Worm (Caenorhabditis elegans) whole organism, L4 larva: ENCODE measurements around the gene gpb-1.

ENCODE experiments used
- ZK546.5 ChIP-seq, 2 experiments: sonication (generic microtip); optimal IDR thresholded peaks; 2 replicates each; lab custom pipeline; 2017; ENCODE audit warnings: missing biosample characterization in 2 of 2, missing genetic modification characterization in 2 of 2
- aly-2 ChIP-seq: sonication (generic microtip); optimal IDR thresholded peaks from 2 replicates; lab custom pipeline; 2018; ENCODE audit warnings: missing biosample characterization, missing genetic modification characterization
- ama-1 ChIP-seq: fragments of 150-350 bp; optimal IDR thresholded peaks from 2 replicates; lab custom pipeline; 2014; ENCODE audit warnings: inconsistent platforms, mixed read lengths
- dmd-8 ChIP-seq: fragments of 200-800 bp; sonication (Bioruptor generic); IDR thresholded peaks from 2 replicates; pipeline ENCODE4 v1.3.6; 2022; ENCODE audit warnings: missing genetic modification characterization, missing compliant biosample characterization
- lin-15B ChIP-seq: fragments of 150-350 bp; sonication (generic microtip); optimal IDR thresholded peaks from 3 replicates; lab custom pipeline; 2014; ENCODE audit warnings: missing biosample characterization, missing genetic modification characterization
- lin-38 ChIP-seq: fragments of 200-800 bp; sonication (Bioruptor generic); IDR thresholded peaks from 2 replicates; pipeline ENCODE4 v1.3.6; 2022; ENCODE audit warnings: missing genetic modification reagents, missing genetic modification characterization, missing compliant biosample characterization
- lsy-2 ChIP-seq, 2 experiments: fragments of 150-350 bp in 1 of 2; sonication (generic microtip) in 1 of 2; optimal IDR thresholded peaks; 2 replicates each; lab custom pipeline; 2014 to 2017; ENCODE audit warnings: missing biosample characterization in 2 of 2, missing genetic modification characterization in 2 of 2
- pha-4 ChIP-seq, 2 experiments: fragments of 150-350 bp in 1 of 2; fragments of 200-800 bp in 1 of 2; sonication (Bioruptor generic) in 1 of 2; IDR thresholded peaks in 1 of 2; optimal IDR thresholded peaks in 1 of 2; 2 replicates each; pipeline versions ENCODE4 v1.3.6 to Lab custom; 2014 to 2022; ENCODE audit warnings: missing genetic modification characterization in 2 of 2, missing genetic modification reagents in 2 of 2, missing biosample characterization in 1 of 2, missing compliant biosample characterization in 1 of 2
- unc-39 ChIP-seq: sonication (generic microtip); optimal IDR thresholded peaks from 2 replicates; lab custom pipeline; 2017; ENCODE audit warnings: missing biosample characterization, missing genetic modification characterization
- zag-1 ChIP-seq: fragments of 150-350 bp; optimal IDR thresholded peaks from 2 replicates; lab custom pipeline; 2014; ENCODE audit warnings: missing biosample characterization, missing genetic modification characterization
- ztf-11 ChIP-seq: fragments of 150-350 bp; optimal IDR thresholded peaks from 2 replicates; lab custom pipeline; 2014; ENCODE audit warnings: missing biosample characterization, missing genetic modification characterization

- TF ChIP-seq ZK546.5 (tag; optimal IDR thresholded peaks at IDR 0.05; lab: Kevin White, UChicago) (no peak), unc-39 (no peak), lin-38 (GFP tag; lab: Robert Waterston, UW) (no peak), ztf-11 (no peak), zag-1 (tag; lab: Kevin White, UChicago) (no peak), ama-1 (no peak), lsy-2 (tag; optimal IDR thresholded peaks at IDR 0.05; lab: Kevin White, UChicago) (no peak), aly-2 (tag; lab: Kevin White, UChicago) (no peak), dmd-8 (GFP tag; lab: Robert Waterston, UW) (no peak), lin-15B (no peak), pha-4 (GFP tag; IDR thresholded peaks at IDR 0.05; lab: Robert Waterston, UW) (no peak), pha-4 (tag; optimal IDR thresholded peaks at IDR 0.05; lab: Kevin White, UChicago) (no peak)
Observed at ce11 chrII:11723904-11724303, 24.5 kb downstream of the gpb-1 start, which contains the start of gene ldh-1.
